Fruit fly (Drosophila melanogaster): ENCODE results near the gene tnc.
A peak's percentile ranks its signal among the peaks of the same experiment; 100 is the strongest.

Gene tnc

DNA sequence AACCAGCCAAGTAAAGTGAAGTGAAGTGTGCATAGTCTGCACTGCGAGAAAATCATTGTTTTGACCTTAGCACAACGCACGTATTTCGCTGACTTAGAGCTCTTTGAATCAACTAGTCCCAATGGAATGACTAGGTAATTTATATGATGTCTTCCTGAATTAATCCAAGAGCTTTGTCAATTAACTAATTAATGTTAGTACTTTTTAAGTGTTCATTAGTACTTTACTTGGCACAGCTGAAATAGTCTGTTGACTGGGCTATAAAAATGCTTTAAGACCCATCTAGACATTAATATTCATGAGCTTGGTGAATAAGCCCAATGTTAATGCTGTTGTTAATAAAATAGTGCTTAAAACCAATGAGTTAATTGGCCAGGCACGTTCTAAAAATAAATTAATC, 8.0 kb upstream of the tnc start:
- TF ChIP-seq Jra (GFP tag; optimal IDR thresholded peaks at IDR 0.05) (no peak), lola (GFP tag; optimal IDR thresholded peaks at IDR 0.05) (no peak), CG32264 (GFP tag; optimal IDR thresholded peaks at IDR 0.05) (no peak), pan (optimal IDR thresholded peaks at IDR 0.05) (no peak), dmrt93B (GFP tag; optimal IDR thresholded peaks at IDR 0.05) (no peak), dl (GFP tag; optimal IDR thresholded peaks at IDR 0.05; ENCODE audit: insufficient read depth in 1 of 2, partially characterized antibody in 2 of 2) (no peak), N (GFP tag; optimal IDR thresholded peaks at IDR 0.05) (no peak), tai (GFP tag; optimal IDR thresholded peaks at IDR 0.05) (no peak)

dm6 chr3R:24985029-24985685, 973 bp downstream of the tnc start:
- TF ChIP-seq Rel (GFP tag; optimal IDR thresholded peaks at IDR 0.05) (peak; percentile 14), Rel (tag; optimal IDR thresholded peaks at IDR 0.05) (no peak), CrebA (GFP tag; optimal IDR thresholded peaks at IDR 0.05; ENCODE audit: borderline replicate concordance) (peak; percentile 19), dl (GFP tag; optimal IDR thresholded peaks at IDR 0.05; ENCODE audit: insufficient read depth in 1 of 2, partially characterized antibody in 2 of 2) (no peak), dsf (GFP tag; optimal IDR thresholded peaks at IDR 0.05; ENCODE audit: borderline replicate concordance) (no peak), HLH106 (tag; optimal IDR thresholded peaks at IDR 0.05) (no peak)

dm6 chr3R:24996502-24996901, 12.3 kb downstream of the tnc start:
- TF ChIP-seq sage (GFP tag; optimal IDR thresholded peaks at IDR 0.05) (no peak), Vsx2 (GFP tag; optimal IDR thresholded peaks at IDR 0.05; ENCODE audit: partially characterized antibody) (no peak), psq (GFP tag; optimal IDR thresholded peaks at IDR 0.05) (no peak), woc (GFP tag; optimal IDR thresholded peaks at IDR 0.05) (peak; percentile 4), usp (GFP tag; optimal IDR thresholded peaks at IDR 0.05) (no peak), Jra (GFP tag; optimal IDR thresholded peaks at IDR 0.05) (no peak), brk (GFP tag; optimal IDR thresholded peaks at IDR 0.05) (no peak), CG32264 (GFP tag; optimal IDR thresholded peaks at IDR 0.05) (no peak), ey (GFP tag; optimal IDR thresholded peaks at IDR 0.05) (peak; percentile 23), Hr78 (GFP tag; optimal IDR thresholded peaks at IDR 0.05) (no peak), OdsH (GFP tag; optimal IDR thresholded peaks at IDR 0.05) (no peak), HLH106 (tag; optimal IDR thresholded peaks at IDR 0.05) (peak; percentile 29), Rel (GFP tag; optimal IDR thresholded peaks at IDR 0.05) (no peak), Rel (tag; optimal IDR thresholded peaks at IDR 0.05) (no peak), fru (GFP tag; optimal IDR thresholded peaks at IDR 0.05) (peak; percentile 39), pan (optimal IDR thresholded peaks at IDR 0.05) (no peak), h (GFP tag; optimal IDR thresholded peaks at IDR 0.05) (peak; percentile 52), foxo (GFP tag; optimal IDR thresholded peaks at IDR 0.05) (no peak), Sp1 (GFP tag; optimal IDR thresholded peaks at IDR 0.05) (peak; percentile 18), Hr83 (GFP tag; optimal IDR thresholded peaks at IDR 0.05; ENCODE audit: poor library complexity, severe bottlenecking) (no peak), rgr (GFP tag; optimal IDR thresholded peaks at IDR 0.05) (peak; percentile 32), CG9705 (GFP tag; optimal IDR thresholded peaks at IDR 0.05) (no peak), jim (GFP tag; optimal IDR thresholded peaks at IDR 0.05) (no peak), dmrt93B (GFP tag; optimal IDR thresholded peaks at IDR 0.05) (peak; percentile 7)

dm6 chr3R:24997287-24997686, 13.1 kb downstream of the tnc start:
- TF ChIP-seq rgr (GFP tag; optimal IDR thresholded peaks at IDR 0.05) (no peak), jim (GFP tag; optimal IDR thresholded peaks at IDR 0.05) (no peak), HLH106 (tag; optimal IDR thresholded peaks at IDR 0.05) (no peak), Rel (GFP tag; optimal IDR thresholded peaks at IDR 0.05) (no peak), Rel (tag; optimal IDR thresholded peaks at IDR 0.05) (no peak), h (GFP tag; optimal IDR thresholded peaks at IDR 0.05) (no peak), CrebA (GFP tag; optimal IDR thresholded peaks at IDR 0.05; ENCODE audit: borderline replicate concordance) (no peak), tai (GFP tag; optimal IDR thresholded peaks at IDR 0.05) (no peak), Sp1 (GFP tag; optimal IDR thresholded peaks at IDR 0.05) (no peak), Myc (optimal IDR thresholded peaks at IDR 0.05) (no peak), pan (optimal IDR thresholded peaks at IDR 0.05) (no peak), ey (GFP tag; optimal IDR thresholded peaks at IDR 0.05) (no peak), GATAd (GFP tag; optimal IDR thresholded peaks at IDR 0.05) (no peak), dmrt93B (GFP tag; optimal IDR thresholded peaks at IDR 0.05) (no peak), sv (GFP tag; optimal IDR thresholded peaks at IDR 0.05) (no peak), dsf (GFP tag; optimal IDR thresholded peaks at IDR 0.05; ENCODE audit: borderline replicate concordance) (no peak), lola (GFP tag; optimal IDR thresholded peaks at IDR 0.05) (no peak), brk (GFP tag; optimal IDR thresholded peaks at IDR 0.05) (no peak), foxo (GFP tag; optimal IDR thresholded peaks at IDR 0.05) (no peak)
